Fruit fly (Drosophila melanogaster): Measurements from ENCODE around the gene Sgsh.
A peak's percentile ranks its signal among the peaks of the same experiment; 100 is the strongest.

Sgsh gene

DNA sequence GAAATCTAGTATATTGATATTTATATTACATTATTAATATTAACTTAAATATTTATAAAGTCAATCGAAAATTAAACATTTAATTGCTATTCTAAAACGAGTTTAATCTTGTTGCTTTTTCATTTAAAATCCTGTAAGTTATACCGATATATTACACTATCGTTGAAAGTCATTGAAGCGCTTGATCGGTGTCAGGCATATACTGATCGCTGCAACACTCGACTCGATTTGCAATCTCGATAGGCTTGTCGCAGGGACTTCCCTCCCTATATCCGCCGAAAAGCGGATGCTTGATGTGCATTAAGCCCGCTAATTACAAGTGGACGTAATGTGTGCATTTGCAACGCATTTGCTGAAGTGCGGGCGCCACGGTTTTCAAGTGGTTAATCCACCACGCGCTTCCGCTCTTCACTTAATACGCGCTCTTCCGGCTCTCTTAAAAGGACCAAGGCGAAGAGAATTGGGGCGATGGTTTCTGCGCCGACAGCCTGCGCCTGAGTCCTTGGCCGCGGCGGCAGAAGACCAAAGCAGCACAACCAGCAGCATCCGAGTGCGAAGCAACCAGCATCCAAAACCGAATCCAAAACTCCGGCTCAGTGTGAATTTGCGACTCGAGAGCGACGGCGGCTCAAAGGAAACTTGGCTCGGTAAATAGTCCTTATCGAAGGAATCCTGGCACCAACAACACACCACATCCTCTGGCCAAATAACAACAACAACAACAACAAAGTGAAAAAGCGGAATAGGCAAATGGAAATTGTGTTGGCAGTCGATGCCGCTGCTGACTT, 16.4 kb upstream of the Sgsh start, which contains the start of gene CG42613 (continued):
- TF ChIP-seq cyc (GFP tag; optimal IDR thresholded peaks at IDR 0.05) (peak; percentile 65), dac (GFP tag; optimal IDR thresholded peaks at IDR 0.05) (peak; percentile 25), eg (GFP tag; IDR thresholded peaks at IDR 0.05) (0 out of 3 replicates have a peak, but pooled peaks have one; percentile 40), CG8319 (GFP tag; optimal IDR thresholded peaks at IDR 0.05) (peak; percentile 44), lz (GFP tag; optimal IDR thresholded peaks at IDR 0.05) (peak; percentile 53), CG11902 (GFP tag; optimal IDR thresholded peaks at IDR 0.05) (no peak), CG7368 (GFP tag; optimal IDR thresholded peaks at IDR 0.05) (peak; percentile 43), CG1621 (tag; optimal IDR thresholded peaks at IDR 0.05) (peak; percentile 50), CG8632 (GFP tag; optimal IDR thresholded peaks at IDR 0.05) (peak; percentile 14), Gug (GFP tag; IDR thresholded peaks at IDR 0.05) (no peak), CG16779 (tag; optimal IDR thresholded peaks at IDR 0.05) (peak; percentile 36), net (GFP tag; optimal IDR thresholded peaks at IDR 0.05) (peak; percentile 71), Eip78C (GFP tag) (peak; percentile 42), esn (GFP tag; optimal IDR thresholded peaks at IDR 0.05) (peak; percentile 61), Lpt (GFP tag; optimal IDR thresholded peaks at IDR 0.05) (peak; percentile 2), CG32006 (GFP tag; optimal IDR thresholded peaks at IDR 0.05) (peak; percentile 12), Eip93F (GFP tag; optimal IDR thresholded peaks at IDR 0.05) (no peak), spab (GFP tag; optimal IDR thresholded peaks at IDR 0.05) (no peak), Hr39 (GFP tag; optimal IDR thresholded peaks at IDR 0.05) (peak; percentile 40), fd85E (GFP tag; optimal IDR thresholded peaks at IDR 0.05) (peak; percentile 2), vri (GFP tag; optimal IDR thresholded peaks at IDR 0.05) (peak; percentile 9), CG6808 (GFP tag; optimal IDR thresholded peaks at IDR 0.05) (peak; percentile 30), Smox (GFP tag; optimal IDR thresholded peaks at IDR 0.05) (no peak), Ets96B (tag; optimal IDR thresholded peaks at IDR 0.05) (no peak), svp (GFP tag) (no peak)

DNA sequence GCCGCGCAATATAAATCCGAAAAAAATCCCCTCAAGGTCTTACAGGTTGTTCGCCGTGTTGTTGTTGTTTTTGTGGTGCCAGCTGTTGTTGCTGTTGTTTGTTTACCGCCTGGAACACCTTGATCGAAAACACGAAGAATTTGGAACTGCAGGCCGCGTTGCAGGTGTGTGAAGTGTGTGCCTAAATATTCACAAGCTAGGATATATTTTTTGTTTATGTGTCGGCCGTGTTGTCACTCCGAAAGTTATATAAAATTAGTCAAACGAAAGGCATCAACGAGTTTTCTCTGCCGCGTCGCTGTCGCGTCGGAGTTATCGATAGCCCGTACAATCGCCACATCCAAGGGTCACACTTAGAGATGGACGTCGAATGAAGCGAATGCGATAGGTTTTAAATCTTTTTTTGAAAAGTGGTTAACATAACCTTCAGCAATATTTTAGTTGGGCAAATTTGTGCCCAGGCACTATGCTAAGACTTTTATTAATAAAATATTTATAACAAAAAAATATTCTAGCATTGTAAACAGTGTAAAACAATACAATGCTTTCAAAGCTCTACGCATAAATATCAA, 15.7 kb upstream of the Sgsh start, which contains the start of gene Mpc1:
Gene Mpc1 (minus strand): TSS at position 314 of the 572 bp plus-strand sequence.
- TF ChIP-seq Eip78C (GFP tag) (peak; percentile 26), fkh (GFP tag; optimal IDR thresholded peaks at IDR 0.05) (peak; percentile 48), dac (GFP tag; optimal IDR thresholded peaks at IDR 0.05) (no peak), Sox14 (GFP tag; optimal IDR thresholded peaks at IDR 0.05) (no peak), Eip93F (GFP tag; optimal IDR thresholded peaks at IDR 0.05) (peak; percentile 20), vri (GFP tag; optimal IDR thresholded peaks at IDR 0.05) (peak; percentile 64), CG6163 (GFP tag; IDR thresholded peaks at IDR 0.05) (peak; percentile 6; the same call in 1 of the 3 replicates), svp (GFP tag) (peak; percentile 83)

DNA sequence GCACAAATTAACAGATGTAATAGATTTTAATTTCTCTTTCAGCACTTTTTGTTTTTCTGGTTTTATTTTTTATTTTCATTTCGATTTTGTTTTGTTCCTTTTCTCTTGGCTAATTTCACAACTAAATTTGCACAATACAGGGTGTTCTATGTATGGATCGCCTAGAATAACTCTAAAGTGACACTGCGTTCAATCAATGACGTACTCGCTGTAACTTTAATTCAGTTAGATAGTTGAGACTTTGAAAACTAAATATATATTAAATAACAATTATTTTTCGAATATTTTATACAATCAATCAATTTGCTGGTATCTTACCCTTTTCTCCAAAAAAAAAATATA, 11.9 kb upstream of the Sgsh start:
- TF ChIP-seq Sox14 (GFP tag; optimal IDR thresholded peaks at IDR 0.05) (no peak), Hr39 (GFP tag; optimal IDR thresholded peaks at IDR 0.05) (no peak), CG15336 (GFP tag; IDR thresholded peaks at IDR 0.05) (no peak), CG10669 (GFP tag; optimal IDR thresholded peaks at IDR 0.05) (no peak), CG3032 (tag; optimal IDR thresholded peaks at IDR 0.05) (no peak), Sox102F (GFP tag; optimal IDR thresholded peaks at IDR 0.05) (no peak)

DNA sequence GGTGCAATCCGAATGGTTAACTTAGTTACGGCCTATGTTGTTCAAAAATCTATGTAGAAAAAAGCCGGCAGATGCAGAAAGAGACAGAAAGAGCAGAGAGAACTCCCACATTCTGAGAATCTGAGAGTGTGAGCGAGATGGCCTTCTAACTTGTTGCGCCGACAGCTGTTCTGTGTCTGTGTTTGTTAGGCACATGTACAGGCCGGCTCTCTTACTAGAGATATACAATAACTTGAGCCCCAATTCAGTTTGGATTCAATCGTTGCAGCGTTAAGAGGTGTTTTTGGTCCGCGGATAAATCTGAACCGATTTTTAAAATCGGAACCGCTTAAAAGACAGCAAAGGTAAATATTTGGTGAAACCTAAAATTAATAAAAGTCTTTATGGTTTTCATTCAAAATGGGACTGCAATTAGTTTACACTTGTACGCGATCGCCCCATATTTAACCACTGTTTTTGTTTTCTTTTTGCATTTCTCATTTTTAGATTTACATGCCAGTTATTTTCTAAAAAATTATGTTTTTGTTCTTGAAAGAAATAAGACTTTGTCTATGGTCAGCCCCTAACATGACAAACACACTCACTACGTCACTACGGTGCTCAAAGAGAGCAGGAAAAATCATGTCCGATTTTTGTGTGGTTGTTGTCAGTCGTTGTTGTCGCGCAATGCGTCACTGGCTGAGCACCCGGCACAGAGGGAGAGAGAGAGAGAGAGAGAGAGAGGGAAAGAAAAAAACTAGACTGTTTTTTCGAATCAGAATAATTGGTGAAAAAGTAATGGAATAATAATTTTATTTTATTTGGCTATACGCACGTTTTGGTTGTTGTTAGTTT, 11.3 kb upstream of the Sgsh start:
- TF ChIP-seq esn (GFP tag; optimal IDR thresholded peaks at IDR 0.05): no peak
- TF ChIP-seq Met (GFP tag; optimal IDR thresholded peaks at IDR 0.05): no peak
- TF ChIP-seq CG3032 (tag; optimal IDR thresholded peaks at IDR 0.05): no peak
- TF ChIP-seq dsx (GFP tag; optimal IDR thresholded peaks at IDR 0.05; ENCODE audit: poor library complexity, severe bottlenecking): peak; percentile 57
- TF ChIP-seq Sox102F (GFP tag; optimal IDR thresholded peaks at IDR 0.05): peak; percentile 28
- peak; percentile 5; the same call in 1 of the 2 replicates for TF ChIP-seq CG15336 (GFP tag; IDR thresholded peaks at IDR 0.05)
- TF ChIP-seq Eip78C (GFP tag): peak; percentile 28
- TF ChIP-seq CG3919 (GFP tag; optimal IDR thresholded peaks at IDR 0.05): peak; percentile 4
- TF ChIP-seq CG4318 (GFP tag; optimal IDR thresholded peaks at IDR 0.05): no peak
- TF ChIP-seq Hr38 (GFP tag; optimal IDR thresholded peaks at IDR 0.05): no peak
- TF ChIP-seq fd85E (GFP tag; optimal IDR thresholded peaks at IDR 0.05): no peak
- TF ChIP-seq CG8632 (GFP tag; optimal IDR thresholded peaks at IDR 0.05): no peak
- no peak for TF ChIP-seq eg (GFP tag; IDR thresholded peaks at IDR 0.05)
- no peak for TF ChIP-seq Sox15 (GFP tag; optimal IDR thresholded peaks at IDR 0.05)
- TF ChIP-seq svp (GFP tag): peak; percentile 70
- no peak for TF ChIP-seq CG10631 (GFP tag; optimal IDR thresholded peaks at IDR 0.05)
- no peak for TF ChIP-seq spab (GFP tag; optimal IDR thresholded peaks at IDR 0.05)
- no peak for TF ChIP-seq CG6276 (GFP tag; optimal IDR thresholded peaks at IDR 0.05)

All from whole organism, prepupa.